Worm (Caenorhabditis elegans) whole organism, early embryonic: ENCODE measurements around the gene Y62F5A.10.

ENCODE experiments used
- ets-7 ChIP-seq: sonication (generic microtip); optimal IDR thresholded peaks from 2 replicates; lab custom pipeline; 2016; ENCODE audit warnings: missing genotype, missing genetic modification characterization, missing compliant biosample characterization
- flt-1 ChIP-seq: fragments of 200-800 bp; sonication (Bioruptor generic); IDR thresholded peaks from 2 replicates; pipeline ENCODE4 v1.3.6; 2022; ENCODE audit warnings: missing genetic modification characterization, missing compliant biosample characterization
- hmbx-1 ChIP-seq: sonication (generic microtip); optimal IDR thresholded peaks from 2 replicates; lab custom pipeline; 2016; ENCODE audit warnings: mild to moderate bottlenecking, missing genetic modification characterization, missing compliant biosample characterization
- hmg-4 ChIP-seq: fragments of 200-800 bp; sonication (Bioruptor generic); optimal IDR thresholded peaks from 2 replicates; lab custom pipeline; 2018; ENCODE audit warnings: mild to moderate bottlenecking, missing genetic modification characterization, missing compliant biosample characterization
- pes-1 ChIP-seq: fragments of 200-800 bp; sonication (Bioruptor generic); IDR thresholded peaks from 2 replicates; pipeline ENCODE4 v1.3.6; 2022; ENCODE audit warnings: missing genetic modification reagents, missing genetic modification characterization, missing compliant biosample characterization

DNA sequence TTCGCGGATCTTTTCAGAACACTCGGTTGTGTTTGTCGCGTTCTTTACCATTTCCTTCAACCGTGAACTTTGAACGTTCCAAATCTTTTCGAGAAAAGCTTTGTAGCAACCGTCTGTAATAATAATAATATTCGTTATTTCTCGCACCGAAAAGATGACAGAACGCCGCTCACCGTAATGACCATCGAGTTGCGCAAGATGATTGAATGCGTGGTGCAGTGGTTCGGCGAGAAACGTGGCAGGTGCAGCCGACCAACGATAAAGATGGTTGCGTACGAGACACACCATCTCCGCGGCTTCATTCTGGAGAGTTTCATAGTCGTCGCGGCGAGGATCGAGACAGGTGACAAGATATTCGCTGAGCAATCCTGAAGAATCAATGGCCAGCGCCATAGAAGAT lies 21.6 kb downstream of the Y62F5A.10 start:
- TF ChIP-seq ets-7 (tag; lab: Kevin White, UChicago) = no peak
- peak; percentile 38 for TF ChIP-seq hmg-4 (GFP tag; lab: Kevin White, UChicago)
- TF ChIP-seq flt-1 (GFP tag; lab: Robert Waterston, UW) = no peak
- TF ChIP-seq hmbx-1 (tag; lab: Kevin White, UChicago) = no peak
- TF ChIP-seq pes-1 (GFP tag; lab: Robert Waterston, UW) = no peak
